Worm (Caenorhabditis elegans) whole organism, L2 larva: ENCODE data around the gene srt-49.

ENCODE experiments used
- Y55F3AM.14 ChIP-seq: fragments of 200-800 bp; sonication (Bioruptor generic); optimal IDR thresholded peaks from 2 replicates; lab custom pipeline; 2018; ENCODE audit warnings: mild to moderate bottlenecking, missing genetic modification characterization, missing compliant biosample characterization
- ZK546.5 ChIP-seq: sonication (generic microtip); optimal IDR thresholded peaks from 2 replicates; lab custom pipeline; 2017; ENCODE audit warnings: missing biosample characterization, missing genetic modification characterization
- alr-1 ChIP-seq: fragments of 150-350 bp; optimal IDR thresholded peaks from 2 replicates; lab custom pipeline; 2014; ENCODE audit warnings: missing biosample characterization, missing genetic modification characterization
- aly-2 ChIP-seq: fragments of 150-350 bp; optimal IDR thresholded peaks from 2 replicates; lab custom pipeline; 2014; ENCODE audit warnings: missing biosample characterization, missing genetic modification characterization
- ama-1 ChIP-seq: fragments of 150-350 bp; optimal IDR thresholded peaks from 2 replicates; lab custom pipeline; 2018; ENCODE audit warnings: inconsistent platforms
- blmp-1 ChIP-seq: sonication (generic microtip); optimal IDR thresholded peaks from 2 replicates; lab custom pipeline; 2017; ENCODE audit warnings: missing genetic modification characterization, mild to moderate bottlenecking, missing compliant biosample characterization, antibody characterized with exemption, moderate library complexity; ENCODE audit not compliant: insufficient read depth
- crh-2 ChIP-seq: sonication (generic microtip); optimal IDR thresholded peaks from 2 replicates; lab custom pipeline; 2017; ENCODE audit warnings: missing biosample characterization, missing genetic modification characterization
- dmd-4 ChIP-seq: sonication (generic microtip); optimal IDR thresholded peaks from 2 replicates; lab custom pipeline; 2017; ENCODE audit warnings: missing biosample characterization, missing genetic modification characterization
- elt-1 ChIP-seq: fragments of 150-350 bp; optimal IDR thresholded peaks from 2 replicates; lab custom pipeline; 2014; ENCODE audit warnings: missing biosample characterization, missing genetic modification characterization
- elt-3 ChIP-seq: sonication (generic microtip); optimal IDR thresholded peaks from 2 replicates; lab custom pipeline; 2017; ENCODE audit warnings: missing biosample characterization, missing genetic modification characterization
- gmeb-1 ChIP-seq: fragments of 150-350 bp; optimal IDR thresholded peaks from 2 replicates; lab custom pipeline; 2014; ENCODE audit warnings: missing biosample characterization, missing genetic modification characterization
- lsy-2 ChIP-seq, 2 experiments: fragments of 150-350 bp in 1 of 2; sonication (generic microtip) in 1 of 2; optimal IDR thresholded peaks; 2 replicates each; lab custom pipeline; 2014 to 2017; ENCODE audit warnings: missing biosample characterization in 2 of 2, missing genetic modification characterization in 2 of 2
- mbf-1 ChIP-seq: sonication (generic microtip); optimal IDR thresholded peaks from 2 replicates; lab custom pipeline; 2017; ENCODE audit warnings: missing biosample characterization, missing genetic modification characterization
- mdl-1 ChIP-seq, 2 experiments: fragments of 150-350 bp in 1 of 2; sonication (generic microtip) in 1 of 2; optimal IDR thresholded peaks; 2 replicates each; lab custom pipeline; 2017; ENCODE audit warnings: missing biosample characterization in 2 of 2, missing genetic modification characterization in 2 of 2
- nhr-10 ChIP-seq: sonication (generic microtip); optimal IDR thresholded peaks from 2 replicates; lab custom pipeline; 2017; ENCODE audit warnings: missing biosample characterization, missing genetic modification characterization
- nhr-11 ChIP-seq: fragments of 150-350 bp; optimal IDR thresholded peaks from 2 replicates; lab custom pipeline; 2014; ENCODE audit warnings: missing biosample characterization, missing genetic modification characterization
- nhr-12 ChIP-seq: fragments of 150-350 bp; optimal IDR thresholded peaks from 2 replicates; lab custom pipeline; 2014; ENCODE audit warnings: missing biosample characterization, missing genetic modification characterization
- nhr-23 ChIP-seq: fragments of 150-350 bp; optimal IDR thresholded peaks from 2 replicates; lab custom pipeline; 2014; ENCODE audit warnings: missing biosample characterization, missing genetic modification reagents, missing genetic modification characterization
- nhr-237 ChIP-seq: fragments of 150-350 bp; optimal IDR thresholded peaks from 2 replicates; lab custom pipeline; 2014; ENCODE audit warnings: missing biosample characterization, missing genetic modification characterization
- nhr-6 ChIP-seq: fragments of 150-350 bp; optimal IDR thresholded peaks from 2 replicates; lab custom pipeline; 2014; ENCODE audit warnings: missing biosample characterization, missing genetic modification characterization
- nhr-77 ChIP-seq: fragments of 150-350 bp; optimal IDR thresholded peaks from 2 replicates; lab custom pipeline; 2014; ENCODE audit warnings: missing biosample characterization, missing genetic modification characterization
- peb-1 ChIP-seq: fragments of 150-350 bp; optimal IDR thresholded peaks from 2 replicates; lab custom pipeline; 2014; ENCODE audit warnings: missing biosample characterization, missing genetic modification characterization
- sem-4 ChIP-seq: fragments of 150-350 bp; optimal IDR thresholded peaks from 2 replicates; lab custom pipeline; 2014; ENCODE audit warnings: missing biosample characterization, missing genetic modification reagents, missing genetic modification characterization
- sma-3 ChIP-seq: sonication (generic microtip); optimal IDR thresholded peaks from 2 replicates; lab custom pipeline; 2016; ENCODE audit warnings: missing genetic modification reagents, missing genetic modification characterization, missing compliant biosample characterization
- sma-9 ChIP-seq, 2 experiments: fragments of 150-350 bp in 1 of 2; sonication (generic microtip) in 1 of 2; optimal IDR thresholded peaks; 2 replicates each; lab custom pipeline; 2014 to 2016; ENCODE audit warnings: missing genetic modification characterization in 2 of 2, mild to moderate bottlenecking in 1 of 2, missing biosample characterization in 1 of 2, missing compliant biosample characterization in 1 of 2, missing genetic modification reagents in 1 of 2, moderate library complexity in 1 of 2
- snpc-4 ChIP-seq: fragments of 150-350 bp; optimal IDR thresholded peaks from 2 replicates; lab custom pipeline; 2014; ENCODE audit warnings: missing biosample characterization, missing genetic modification characterization
- unc-55 ChIP-seq: fragments of 150-350 bp; sonication (generic microtip); optimal IDR thresholded peaks from 3 replicates; lab custom pipeline; 2014; ENCODE audit warnings: missing biosample characterization, missing genetic modification reagents, missing genetic modification characterization
- unc-62 ChIP-seq: fragments of 150-350 bp; optimal IDR thresholded peaks from 2 replicates; lab custom pipeline; 2014; ENCODE audit warnings: missing biosample characterization, missing genetic modification reagents, missing genetic modification characterization
- ztf-11 ChIP-seq: sonication (generic microtip); optimal IDR thresholded peaks from 2 replicates; lab custom pipeline; 2017; ENCODE audit warnings: missing biosample characterization, missing genetic modification characterization
- ztf-4 ChIP-seq: fragments of 150-350 bp; optimal IDR thresholded peaks from 2 replicates; lab custom pipeline; 2014; ENCODE audit warnings: missing biosample characterization, missing genetic modification characterization

The srt-49 gene

DNA sequence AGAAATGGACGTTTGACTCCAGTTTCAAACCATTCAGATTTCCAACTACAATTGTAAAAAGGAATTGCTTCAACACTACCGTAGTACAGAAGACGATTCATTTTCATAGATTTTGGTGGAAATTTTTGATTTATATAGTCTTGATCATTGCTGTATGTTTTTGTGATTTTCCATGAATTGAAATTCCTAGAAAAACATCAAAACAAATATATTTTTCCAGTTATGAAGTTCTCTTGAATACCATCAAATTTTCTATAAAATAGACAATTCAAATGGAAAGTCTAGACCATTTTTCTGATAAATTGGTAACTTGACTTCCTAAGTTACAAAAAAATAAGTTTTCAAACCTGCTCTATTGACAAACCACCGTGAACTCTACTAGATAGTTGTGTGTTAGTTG, 29.4 kb downstream of the srt-49 start, which contains the start of gene srt-48:
srt-48 (minus strand) TSS at position 101 of the 400 bp plus-strand sequence.
- TF ChIP-seq peb-1 (tag; lab: Kevin White, UChicago) = no peak
- TF ChIP-seq alr-1 (tag; lab: Kevin White, UChicago) = no peak
- TF ChIP-seq sma-3 = no peak
- TF ChIP-seq ztf-11 (tag; lab: Kevin White, UChicago) = no peak
- no peak for TF ChIP-seq gmeb-1 (tag; lab: Kevin White, UChicago)
- no peak for TF ChIP-seq dmd-4 (tag; lab: Kevin White, UChicago)
- TF ChIP-seq crh-2 = no peak
- TF ChIP-seq mbf-1 (tag; lab: Kevin White, UChicago) = no peak
- TF ChIP-seq nhr-10 (tag; lab: Kevin White, UChicago) = no peak
- TF ChIP-seq ZK546.5 (tag; lab: Kevin White, UChicago) = no peak
- no peak for TF ChIP-seq elt-3 (tag; lab: Kevin White, UChicago)

DNA sequence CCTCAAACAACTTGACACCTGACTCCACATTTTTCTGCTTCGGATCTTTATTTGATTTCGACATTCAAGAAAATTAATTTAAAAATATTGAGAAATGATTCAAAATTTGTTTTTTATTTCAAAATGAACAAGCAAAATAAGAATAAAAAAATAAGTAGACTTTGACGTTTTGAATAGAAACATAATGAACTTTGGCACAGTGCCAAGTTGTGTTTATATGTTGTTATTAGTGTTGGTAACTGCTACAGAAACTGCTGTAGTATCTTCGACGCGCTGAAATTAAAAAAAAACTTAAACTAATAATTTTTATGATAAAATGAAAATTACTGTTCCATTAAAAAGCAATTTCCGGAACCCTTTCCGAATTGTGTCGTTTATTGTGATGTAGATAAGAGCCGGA, 32.5 kb downstream of the srt-49 start, which contains the start of gene Y41E3.18:
Y41E3.18 (minus strand) TSS at position 101 of the 400 bp plus-strand sequence.
- no peak for TF ChIP-seq nhr-11 (tag; lab: Kevin White, UChicago)
- no peak for TF ChIP-seq sem-4 (tag; lab: Kevin White, UChicago)
- TF ChIP-seq ama-1 (lab: Kevin White, UChicago) = no peak
- TF ChIP-seq nhr-237 (tag; lab: Kevin White, UChicago) = no peak
- TF ChIP-seq elt-1 (tag; lab: Kevin White, UChicago) = no peak
- no peak for TF ChIP-seq mbf-1 (tag; lab: Kevin White, UChicago)
- no peak for TF ChIP-seq unc-62
- no peak for TF ChIP-seq unc-55

- no peak for TF ChIP-seq nhr-77 (tag; lab: Kevin White, UChicago)
- no peak for TF ChIP-seq ztf-11 (tag; lab: Kevin White, UChicago)
- no peak for TF ChIP-seq lsy-2 (tag; optimal IDR thresholded peaks at IDR 0.05; lab: Kevin White, UChicago)
- no peak for TF ChIP-seq peb-1 (tag; lab: Kevin White, UChicago)
- no peak for TF ChIP-seq ztf-4
- TF ChIP-seq mbf-1 (tag; lab: Kevin White, UChicago) = no peak
- no peak for TF ChIP-seq nhr-23 (tag; lab: Kevin White, UChicago)
- no peak for TF ChIP-seq snpc-4 (tag; lab: Kevin White, UChicago)
- no peak for TF ChIP-seq ama-1 (lab: Kevin White, UChicago)
- no peak for TF ChIP-seq sma-9 (GFP tag; optimal IDR thresholded peaks at IDR 0.05; lab: Kevin White, UChicago)
- TF ChIP-seq sma-9 (tag; optimal IDR thresholded peaks at IDR 0.05; lab: Kevin White, UChicago) = no peak
- TF ChIP-seq sma-3 = no peak
- TF ChIP-seq mdl-1 (tag; optimal IDR thresholded peaks at IDR 0.05; lab: Kevin White, UChicago) = no peak
- no peak for TF ChIP-seq crh-2
- TF ChIP-seq elt-1 (tag; lab: Kevin White, UChicago) = no peak
- TF ChIP-seq unc-62 = no peak
- TF ChIP-seq blmp-1 (tag; lab: Kevin White, UChicago) = no peak
- TF ChIP-seq, all 48 proteins: peak for 0
These were observed 34.4 kb downstream of the srt-49 start for ce11 chrIV:15063789-15064188.

DNA sequence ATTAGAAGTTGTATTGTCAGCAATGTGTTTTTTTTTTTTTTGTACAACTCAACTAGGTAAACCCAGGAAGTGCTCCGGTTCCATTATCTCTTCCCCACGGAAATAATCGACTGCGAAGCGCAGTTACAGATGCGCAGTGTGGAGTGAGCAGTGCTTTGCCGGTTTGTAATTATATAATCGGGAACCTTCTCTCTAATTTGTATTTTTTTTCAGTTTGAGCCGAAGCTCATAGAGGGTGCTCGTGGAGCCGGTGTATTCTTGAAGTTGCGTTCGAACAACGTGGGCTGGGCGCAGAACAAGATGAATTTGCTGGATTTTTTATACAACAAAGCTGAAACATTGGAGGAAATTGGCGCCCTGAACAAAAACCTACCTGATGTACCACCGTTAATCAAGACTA, 40.2 kb downstream of the srt-49 start, which contains the start of gene Y41E3.13:
Y41E3.13 (plus strand) TSS at position 301 of the 400 bp plus-strand sequence.
- TF ChIP-seq Y55F3AM.14 (GFP tag; lab: Kevin White, UChicago) = no peak

DNA sequence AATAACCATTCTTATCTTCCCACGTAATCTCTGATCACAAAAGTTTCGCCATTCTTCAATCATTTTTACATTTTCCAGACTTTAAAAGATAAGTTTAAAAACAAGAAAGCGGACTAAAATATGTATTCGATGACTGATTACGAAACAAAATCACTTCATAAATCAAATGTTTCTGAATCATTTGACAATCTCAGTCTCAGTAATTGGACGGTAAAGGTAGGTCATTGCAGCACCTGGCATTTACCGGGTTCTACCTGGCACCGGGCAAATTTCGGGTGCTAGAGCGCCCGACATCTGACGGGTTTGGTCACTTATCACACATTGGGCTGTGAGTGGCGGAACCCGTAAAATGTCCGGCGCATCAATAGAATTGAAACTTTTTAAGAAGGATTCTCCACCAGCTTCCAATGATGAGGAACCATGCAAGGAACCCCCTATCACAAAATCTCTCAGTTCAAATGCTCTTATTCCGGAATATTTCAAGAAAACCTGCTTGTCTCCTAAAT, 42.1 kb downstream of the srt-49 start, which contains the start of gene Y41E3.19:
Y41E3.19 (plus strand) TSS at position 51 of the 506 bp plus-strand sequence.
- TF ChIP-seq nhr-10 (tag; lab: Kevin White, UChicago) = no peak
- TF ChIP-seq nhr-12 = no peak

- TF ChIP-seq nhr-12 (no peak), unc-62 (no peak), nhr-237 (tag; lab: Kevin White, UChicago) (no peak), nhr-77 (tag; lab: Kevin White, UChicago) (no peak), aly-2 (tag; lab: Kevin White, UChicago) (no peak), nhr-6 (tag; lab: Kevin White, UChicago) (no peak)
- TF ChIP-seq, all 48 proteins: peak for 0
These were observed 44.9 kb downstream of the srt-49 start, which contains the start of gene srt-47 for ce11 chrIV:15053271-15053670. srt-47 (minus strand) TSS chrIV:15053371.
